Fruit fly (Drosophila melanogaster): ENCODE data around the gene Pus1.

Gene Pus1

DNA sequence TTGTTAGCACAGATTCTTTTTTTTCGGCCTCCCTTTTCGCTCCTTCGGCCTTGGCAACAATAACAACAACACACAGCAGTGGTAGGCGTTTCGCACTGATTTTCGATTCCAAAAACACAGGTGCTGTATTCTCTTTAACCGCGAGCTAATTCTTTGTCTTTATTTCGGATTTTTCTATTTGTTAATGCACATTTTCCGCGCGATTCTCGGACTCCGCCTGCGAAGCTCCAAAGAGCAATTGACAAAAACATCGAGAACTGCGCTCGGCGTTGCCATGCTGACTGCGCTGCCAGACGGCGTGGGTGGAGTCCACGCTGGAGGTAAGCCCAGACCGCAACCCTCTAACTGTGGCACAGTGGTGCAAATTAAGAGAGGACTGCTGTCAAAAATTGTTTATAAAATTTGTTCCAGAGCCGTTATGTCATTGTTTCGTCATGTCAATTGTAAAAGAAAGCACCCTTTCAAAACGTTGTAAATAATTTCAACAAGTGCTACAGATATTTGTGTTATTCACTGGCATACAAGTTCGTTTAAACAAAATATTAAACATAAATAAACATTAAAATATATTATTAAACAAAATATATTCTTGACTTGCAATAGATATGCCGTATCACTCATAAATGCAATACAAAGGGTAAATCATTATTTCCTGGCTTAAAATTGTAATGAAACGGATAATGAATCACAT, 34.9 kb downstream of the Pus1 start, which contains the start of the genes DPCoAC and CG5180 (continued):
- peak; percentile 53 for TF ChIP-seq CG14710 (tag; optimal IDR thresholded peaks at IDR 0.05)
- TF ChIP-seq CG12769 (tag; optimal IDR thresholded peaks at IDR 0.05): peak; percentile 75
- TF ChIP-seq CG9817 (tag; optimal IDR thresholded peaks at IDR 0.05): peak; percentile 56
- TF ChIP-seq Vsx1 (GFP tag; optimal IDR thresholded peaks at IDR 0.05): no peak
- peak; percentile 33 for TF ChIP-seq CG1792 (GFP tag; optimal IDR thresholded peaks at IDR 0.05)
- TF ChIP-seq CG2875 (GFP tag; optimal IDR thresholded peaks at IDR 0.05): no peak
- TF ChIP-seq cad (GFP tag; optimal IDR thresholded peaks at IDR 0.05): no peak
- peak; percentile 41 for TF ChIP-seq az2 (GFP tag; optimal IDR thresholded peaks at IDR 0.05)
- TF ChIP-seq ato (GFP tag; IDR thresholded peaks at IDR 0.05; ENCODE audit: partially characterized antibody): peak; percentile 60; the same call in 1 of the 2 replicates
- TF ChIP-seq CG7357 (GFP tag; IDR thresholded peaks at IDR 0.05): peak; percentile 50; the same call in 1 of the 3 replicates
- peak; percentile 7 for TF ChIP-seq Blimp-1 (GFP tag; optimal IDR thresholded peaks at IDR 0.05)
- TF ChIP-seq CG2202 (tag; optimal IDR thresholded peaks at IDR 0.05): no peak
- no peak for TF ChIP-seq CG8281 (tag; optimal IDR thresholded peaks at IDR 0.05)
- no peak for TF ChIP-seq aop (GFP tag; IDR thresholded peaks at IDR 0.05)
- TF ChIP-seq CG13775 (GFP tag; optimal IDR thresholded peaks at IDR 0.05): peak; percentile 58
- TF ChIP-seq CG6854 (GFP tag; optimal IDR thresholded peaks at IDR 0.05): peak; percentile 57
- no peak for TF ChIP-seq CG6765 (GFP tag; optimal IDR thresholded peaks at IDR 0.05)
- peak; percentile 24 for TF ChIP-seq CG4854 (GFP tag; optimal IDR thresholded peaks at IDR 0.05)
- peak; percentile 50 for TF ChIP-seq CG34224 (GFP tag; IDR thresholded peaks at IDR 0.05; ENCODE audit: partially characterized antibody)
- TF ChIP-seq org-1 (GFP tag; optimal IDR thresholded peaks at IDR 0.05): no peak
- peak; percentile 54 for TF ChIP-seq Fer3 (tag; optimal IDR thresholded peaks at IDR 0.05)
- TF ChIP-seq CG7271 (tag; optimal IDR thresholded peaks at IDR 0.05): no peak
- TF ChIP-seq CG17802 (tag; optimal IDR thresholded peaks at IDR 0.05): peak; percentile 5
- TF ChIP-seq CG3407 (GFP tag; optimal IDR thresholded peaks at IDR 0.05): no peak
- peak; percentile 55; the same call in 1 of the 3 replicates for TF ChIP-seq CG11093 (GFP tag; IDR thresholded peaks at IDR 0.05)
- peak; percentile 38 for TF ChIP-seq CG18599 (GFP tag; optimal IDR thresholded peaks at IDR 0.05)
- TF ChIP-seq CG13424 (tag; optimal IDR thresholded peaks at IDR 0.05): peak; percentile 61
- TF ChIP-seq Lim3 (GFP tag; IDR thresholded peaks at IDR 0.05): no peak
- peak; percentile 41 for TF ChIP-seq CG16815 (GFP tag; optimal IDR thresholded peaks at IDR 0.05)
- peak; percentile 63 for TF ChIP-seq CG10654 (GFP tag; optimal IDR thresholded peaks at IDR 0.05)
- peak; percentile 66 to 70 for TF ChIP-seq Hr51 (GFP tag; optimal IDR thresholded peaks at IDR 0.05)
- TF ChIP-seq CG42726 (GFP tag; IDR thresholded peaks at IDR 0.05; ENCODE audit: partially characterized antibody): peak; percentile 56; the same call in 1 of the 2 replicates
- TF ChIP-seq Sox100B (GFP tag; optimal IDR thresholded peaks at IDR 0.05): peak; percentile 48
- TF ChIP-seq esg (GFP tag; conservative IDR thresholded peaks at IDR 0.05): peak; percentile 71
- TF ChIP-seq CG18764 (GFP tag; optimal IDR thresholded peaks at IDR 0.05): peak; percentile 52
- peak; percentile 53; the same call in 1 of the 2 replicates for TF ChIP-seq CG14667 (GFP tag; IDR thresholded peaks at IDR 0.05)
- TF ChIP-seq CG2199 (GFP tag; IDR thresholded peaks at IDR 0.05): peak; percentile 86
- TF ChIP-seq CG6272 (GFP tag; IDR thresholded peaks at IDR 0.05): peak; percentile 80
- TF ChIP-seq chif (GFP tag; optimal IDR thresholded peaks at IDR 0.05): peak; percentile 30 to 64
- TF ChIP-seq CG3995 (GFP tag; optimal IDR thresholded peaks at IDR 0.05): peak; percentile 0
- TF ChIP-seq CG1832 (GFP tag; optimal IDR thresholded peaks at IDR 0.05): no peak
- TF ChIP-seq fd102C (GFP tag; optimal IDR thresholded peaks at IDR 0.05): no peak
- TF ChIP-seq vfl (GFP tag; optimal IDR thresholded peaks at IDR 0.05): peak; percentile 48
- no peak for TF ChIP-seq lov (optimal IDR thresholded peaks at IDR 0.05)
- TF ChIP-seq lov (GFP tag; IDR thresholded peaks at IDR 0.05): no peak
- TF ChIP-seq CG31224 (GFP tag; IDR thresholded peaks at IDR 0.05): peak; percentile 40
- TF ChIP-seq Hr78 (GFP tag; optimal IDR thresholded peaks at IDR 0.05): no peak
- TF ChIP-seq CTCF (GFP tag; optimal IDR thresholded peaks at IDR 0.05): peak; percentile 56
- TF ChIP-seq Lhr (GFP tag; optimal IDR thresholded peaks at IDR 0.05): peak; percentile 84

Measured in whole organism, embryonic.